Worm (Caenorhabditis elegans) whole organism, L2 larva: ENCODE results near the gene T03F6.6.

ENCODE experiments used
- C34F6.9 ChIP-seq: fragments of 150-350 bp; optimal IDR thresholded peaks from 2 replicates; lab custom pipeline; 2014; ENCODE audit warnings: missing biosample characterization, missing genetic modification characterization
- R02D3.7 ChIP-seq: fragments of 150-350 bp; optimal IDR thresholded peaks from 2 replicates; lab custom pipeline; 2014; ENCODE audit warnings: missing biosample characterization, missing genetic modification characterization
- Y55F3AM.14 ChIP-seq: fragments of 200-800 bp; sonication (Bioruptor generic); optimal IDR thresholded peaks from 2 replicates; lab custom pipeline; 2018; ENCODE audit warnings: mild to moderate bottlenecking, missing genetic modification characterization, missing compliant biosample characterization
- alr-1 ChIP-seq: fragments of 150-350 bp; optimal IDR thresholded peaks from 2 replicates; lab custom pipeline; 2014; ENCODE audit warnings: missing biosample characterization, missing genetic modification characterization
- aly-2 ChIP-seq: fragments of 150-350 bp; optimal IDR thresholded peaks from 2 replicates; lab custom pipeline; 2014; ENCODE audit warnings: missing biosample characterization, missing genetic modification characterization
- blmp-1 ChIP-seq: sonication (generic microtip); optimal IDR thresholded peaks from 2 replicates; lab custom pipeline; 2017; ENCODE audit warnings: missing genetic modification characterization, mild to moderate bottlenecking, missing compliant biosample characterization, antibody characterized with exemption, moderate library complexity; ENCODE audit not compliant: insufficient read depth
- ceh-82 ChIP-seq: fragments of 150-350 bp; optimal IDR thresholded peaks from 2 replicates; lab custom pipeline; 2014; ENCODE audit warnings: missing biosample characterization, missing genetic modification characterization
- crh-2 ChIP-seq: sonication (generic microtip); optimal IDR thresholded peaks from 2 replicates; lab custom pipeline; 2017; ENCODE audit warnings: missing biosample characterization, missing genetic modification characterization
- dmd-4 ChIP-seq: sonication (generic microtip); optimal IDR thresholded peaks from 2 replicates; lab custom pipeline; 2017; ENCODE audit warnings: missing biosample characterization, missing genetic modification characterization
- fos-1 ChIP-seq: fragments of 150-350 bp; optimal IDR thresholded peaks from 2 replicates; lab custom pipeline; 2014; ENCODE audit warnings: missing biosample characterization, missing genetic modification characterization
- gmeb-1 ChIP-seq: fragments of 150-350 bp; optimal IDR thresholded peaks from 2 replicates; lab custom pipeline; 2014; ENCODE audit warnings: missing biosample characterization, missing genetic modification characterization
- lin-11 ChIP-seq: fragments of 150-350 bp; sonication (generic microtip); optimal IDR thresholded peaks from 2 replicates; lab custom pipeline; 2014; ENCODE audit warnings: missing biosample characterization, missing genetic modification characterization, inconsistent platforms, mixed read lengths
- lin-13 ChIP-seq: fragments of 150-350 bp; optimal IDR thresholded peaks from 2 replicates; lab custom pipeline; 2014; ENCODE audit warnings: missing biosample characterization, missing genetic modification reagents, missing genetic modification characterization
- lin-39 ChIP-seq: fragments of 150-350 bp; optimal IDR thresholded peaks from 2 replicates; lab custom pipeline; 2014; ENCODE audit warnings: missing biosample characterization, missing genetic modification reagents, missing genetic modification characterization
- lsy-2 ChIP-seq, 2 experiments: fragments of 150-350 bp in 1 of 2; sonication (generic microtip) in 1 of 2; optimal IDR thresholded peaks; 2 replicates each; lab custom pipeline; 2014 to 2017; ENCODE audit warnings: missing biosample characterization in 2 of 2, missing genetic modification characterization in 2 of 2
- mab-5 ChIP-seq: fragments of 150-350 bp; optimal IDR thresholded peaks from 2 replicates; lab custom pipeline; 2014; ENCODE audit warnings: missing biosample characterization, missing genetic modification characterization
- mbf-1 ChIP-seq: sonication (generic microtip); optimal IDR thresholded peaks from 2 replicates; lab custom pipeline; 2017; ENCODE audit warnings: missing biosample characterization, missing genetic modification characterization
- mdl-1 ChIP-seq, 2 experiments: fragments of 150-350 bp in 1 of 2; sonication (generic microtip) in 1 of 2; optimal IDR thresholded peaks; 2 replicates each; lab custom pipeline; 2017; ENCODE audit warnings: missing biosample characterization in 2 of 2, missing genetic modification characterization in 2 of 2
- nhr-11 ChIP-seq: fragments of 150-350 bp; optimal IDR thresholded peaks from 2 replicates; lab custom pipeline; 2014; ENCODE audit warnings: missing biosample characterization, missing genetic modification characterization
- nhr-12 ChIP-seq: fragments of 150-350 bp; optimal IDR thresholded peaks from 2 replicates; lab custom pipeline; 2014; ENCODE audit warnings: missing biosample characterization, missing genetic modification characterization
- nhr-23 ChIP-seq: fragments of 150-350 bp; optimal IDR thresholded peaks from 2 replicates; lab custom pipeline; 2014; ENCODE audit warnings: missing biosample characterization, missing genetic modification reagents, missing genetic modification characterization
- nhr-237 ChIP-seq: fragments of 150-350 bp; optimal IDR thresholded peaks from 2 replicates; lab custom pipeline; 2014; ENCODE audit warnings: missing biosample characterization, missing genetic modification characterization
- nhr-25 ChIP-seq: fragments of 150-350 bp; sonication (generic microtip); optimal IDR thresholded peaks from 3 replicates; lab custom pipeline; 2014; ENCODE audit warnings: missing biosample characterization, missing genetic modification characterization
- nhr-77 ChIP-seq: fragments of 150-350 bp; optimal IDR thresholded peaks from 2 replicates; lab custom pipeline; 2014; ENCODE audit warnings: missing biosample characterization, missing genetic modification characterization
- peb-1 ChIP-seq: fragments of 150-350 bp; optimal IDR thresholded peaks from 2 replicates; lab custom pipeline; 2014; ENCODE audit warnings: missing biosample characterization, missing genetic modification characterization
- sem-4 ChIP-seq: fragments of 150-350 bp; optimal IDR thresholded peaks from 2 replicates; lab custom pipeline; 2014; ENCODE audit warnings: missing biosample characterization, missing genetic modification reagents, missing genetic modification characterization
- skn-1 ChIP-seq: sonication (generic microtip); optimal IDR thresholded peaks from 2 replicates; lab custom pipeline; 2017; ENCODE audit warnings: missing biosample characterization, missing genetic modification characterization
- sma-3 ChIP-seq: sonication (generic microtip); optimal IDR thresholded peaks from 2 replicates; lab custom pipeline; 2016; ENCODE audit warnings: missing genetic modification reagents, missing genetic modification characterization, missing compliant biosample characterization
- sma-9 ChIP-seq, 2 experiments: fragments of 150-350 bp in 1 of 2; sonication (generic microtip) in 1 of 2; optimal IDR thresholded peaks; 2 replicates each; lab custom pipeline; 2014 to 2016; ENCODE audit warnings: missing genetic modification characterization in 2 of 2, mild to moderate bottlenecking in 1 of 2, missing biosample characterization in 1 of 2, missing compliant biosample characterization in 1 of 2, missing genetic modification reagents in 1 of 2, moderate library complexity in 1 of 2
- unc-55 ChIP-seq: fragments of 150-350 bp; sonication (generic microtip); optimal IDR thresholded peaks from 3 replicates; lab custom pipeline; 2014; ENCODE audit warnings: missing biosample characterization, missing genetic modification reagents, missing genetic modification characterization
- unc-62 ChIP-seq: fragments of 150-350 bp; optimal IDR thresholded peaks from 2 replicates; lab custom pipeline; 2014; ENCODE audit warnings: missing biosample characterization, missing genetic modification reagents, missing genetic modification characterization
- zag-1 ChIP-seq: fragments of 150-350 bp; optimal IDR thresholded peaks from 2 replicates; lab custom pipeline; 2014; ENCODE audit warnings: missing biosample characterization, missing genetic modification characterization
- ztf-11 ChIP-seq: sonication (generic microtip); optimal IDR thresholded peaks from 2 replicates; lab custom pipeline; 2017; ENCODE audit warnings: missing biosample characterization, missing genetic modification characterization

Gene T03F6.6

ce11 chrIII:13388621-13389020, 8.5 kb upstream of the T03F6.6 start:
- TF ChIP-seq unc-55 (no peak), skn-1 (tag; lab: Kevin White, UChicago) (no peak), fos-1 (tag; lab: Kevin White, UChicago) (peak; percentile 53), sma-9 (GFP tag; optimal IDR thresholded peaks at IDR 0.05; lab: Kevin White, UChicago) (no peak), sma-9 (tag; optimal IDR thresholded peaks at IDR 0.05; lab: Kevin White, UChicago) (no peak), nhr-12 (tag; lab: Kevin White, UChicago) (no peak), ceh-82 (tag; lab: Kevin White, UChicago) (no peak), gmeb-1 (no peak), sma-3 (GFP tag; lab: Kevin White, UChicago) (no peak), crh-2 (tag; lab: Kevin White, UChicago) (no peak)

ce11 chrIII:13385850-13386249, 5.8 kb upstream of the T03F6.6 start, which contains the start of gene T03F6.4:
Gene T03F6.4 (plus strand): TSS chrIII:13386150.
- TF ChIP-seq Y55F3AM.14 (GFP tag; lab: Kevin White, UChicago) = no peak
- peak; percentile 32 for TF ChIP-seq unc-55

DNA sequence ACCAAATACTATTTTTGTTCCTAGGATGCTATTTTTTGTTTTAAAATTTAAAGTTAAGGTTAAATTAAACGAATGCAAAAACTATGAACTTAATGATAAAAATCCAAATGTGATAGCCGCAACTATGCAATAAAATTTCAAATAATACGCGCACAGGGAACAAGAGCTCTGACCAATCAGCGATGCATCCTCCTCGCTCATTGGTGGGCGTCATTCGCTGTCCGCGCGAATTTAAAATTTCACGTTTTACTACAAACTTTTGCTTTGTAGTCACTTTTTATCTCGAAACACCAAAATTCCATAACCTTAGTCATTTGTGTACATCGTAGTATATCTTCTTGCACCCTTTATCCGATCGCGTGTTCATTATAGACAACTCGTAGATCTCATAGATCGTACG, 3.1 kb upstream of the T03F6.6 start:
- TF ChIP-seq skn-1 (tag; lab: Kevin White, UChicago) = no peak
- TF ChIP-seq mbf-1 = no peak
- TF ChIP-seq aly-2 (tag; lab: Kevin White, UChicago) = no peak
- TF ChIP-seq nhr-23 (tag; lab: Kevin White, UChicago) = no peak
- TF ChIP-seq R02D3.7 (tag; lab: Kevin White, UChicago) = no peak
- no peak for TF ChIP-seq mab-5 (tag; lab: Kevin White, UChicago)
- no peak for TF ChIP-seq mdl-1 (tag; optimal IDR thresholded peaks at IDR 0.05; lab: Kevin White, UChicago)
- no peak for TF ChIP-seq blmp-1 (tag; lab: Kevin White, UChicago)
- no peak for TF ChIP-seq lin-11 (tag; lab: Kevin White, UChicago)
- TF ChIP-seq peb-1 (tag; lab: Kevin White, UChicago) = no peak
- no peak for TF ChIP-seq unc-62 (GFP tag; lab: Kevin White, UChicago)
- TF ChIP-seq sem-4 (tag; lab: Kevin White, UChicago) = no peak
- no peak for TF ChIP-seq sma-3 (GFP tag; lab: Kevin White, UChicago)
- no peak for TF ChIP-seq gmeb-1
- no peak for TF ChIP-seq nhr-77 (tag; lab: Kevin White, UChicago)
- no peak for TF ChIP-seq nhr-11 (tag; lab: Kevin White, UChicago)
- TF ChIP-seq lsy-2 (tag; optimal IDR thresholded peaks at IDR 0.05; lab: Kevin White, UChicago) = no peak
- TF ChIP-seq nhr-25 = no peak

ce11 chrIII:13381684-13382083, 1.6 kb upstream of the T03F6.6 start:
- peak; percentile 71 for TF ChIP-seq unc-55
- TF ChIP-seq alr-1 = no peak
- TF ChIP-seq blmp-1 (tag; lab: Kevin White, UChicago) = peak; percentile 71

DNA sequence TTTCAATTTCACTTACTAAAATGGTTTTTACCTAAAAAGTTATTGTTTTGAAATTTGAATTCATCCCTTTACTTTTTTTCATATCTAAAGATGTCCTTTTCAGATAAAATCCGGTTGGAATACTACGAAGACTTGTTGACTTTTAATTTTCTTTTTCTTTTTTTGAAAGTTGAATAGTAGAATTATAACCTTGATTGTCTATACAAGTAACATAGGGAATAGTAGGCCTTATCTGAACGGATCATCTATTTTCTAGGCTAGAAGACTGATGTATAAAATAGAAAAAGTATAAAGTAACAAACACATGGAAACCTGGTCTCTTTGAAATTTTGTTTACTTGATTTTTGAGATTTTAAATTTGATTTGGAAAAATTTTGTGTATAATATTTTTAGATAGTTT, 785 bp upstream of the T03F6.6 start:
- no peak for TF ChIP-seq C34F6.9
- TF ChIP-seq nhr-25 = peak; percentile 50
- TF ChIP-seq blmp-1 (tag; lab: Kevin White, UChicago) = peak; percentile 19
- no peak for TF ChIP-seq lin-13

DNA sequence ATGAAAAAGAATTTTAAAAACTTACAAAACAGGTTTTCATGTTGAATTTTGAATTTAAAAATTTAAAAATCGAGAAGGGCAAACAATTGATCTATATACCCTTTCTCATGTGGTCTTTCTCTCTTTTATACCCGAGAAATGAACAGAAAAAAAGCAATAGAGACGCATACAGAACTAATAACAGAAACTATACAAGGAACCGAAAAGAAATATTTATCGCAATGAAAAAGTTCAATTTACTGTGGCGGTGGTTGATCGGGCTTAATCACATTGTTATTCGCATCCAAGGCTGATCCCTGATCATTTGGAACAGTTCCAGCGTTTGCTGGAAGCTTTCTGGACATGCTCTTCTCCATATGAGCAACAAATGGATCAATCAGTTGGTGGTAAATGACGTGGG, 1.9 kb downstream of the T03F6.6 start, which contains the start of gene T03F6.10:
Gene T03F6.10 (minus strand): TSS at position 101 of the 400 bp plus-strand sequence.
- TF ChIP-seq dmd-4 (tag; lab: Kevin White, UChicago) = no peak
- TF ChIP-seq lin-39 (tag; lab: Kevin White, UChicago) = no peak
- no peak for TF ChIP-seq aly-2 (tag; lab: Kevin White, UChicago)
- TF ChIP-seq mdl-1 (tag; optimal IDR thresholded peaks at IDR 0.05; lab: Kevin White, UChicago) = no peak
- TF ChIP-seq nhr-237 (tag; lab: Kevin White, UChicago) = no peak
- no peak for TF ChIP-seq ztf-11 (tag; lab: Kevin White, UChicago)
- TF ChIP-seq skn-1 (tag; lab: Kevin White, UChicago) = no peak
- no peak for TF ChIP-seq Y55F3AM.14 (GFP tag; lab: Kevin White, UChicago)
- TF ChIP-seq nhr-12 (tag; lab: Kevin White, UChicago) = no peak
- no peak for TF ChIP-seq zag-1 (tag; lab: Kevin White, UChicago)
- no peak for TF ChIP-seq sma-9 (GFP tag; optimal IDR thresholded peaks at IDR 0.05; lab: Kevin White, UChicago)
- no peak for TF ChIP-seq sma-9 (tag; optimal IDR thresholded peaks at IDR 0.05; lab: Kevin White, UChicago)
- no peak for TF ChIP-seq unc-55
- no peak for TF ChIP-seq unc-62 (GFP tag; lab: Kevin White, UChicago)
- no peak for TF ChIP-seq ceh-82 (tag; lab: Kevin White, UChicago)
